Fruit fly (Drosophila melanogaster): Measurements from ENCODE around the gene Drsl1.
A peak's percentile ranks its signal among the peaks of the same experiment; 100 is the strongest.

Gene Drsl1

DNA sequence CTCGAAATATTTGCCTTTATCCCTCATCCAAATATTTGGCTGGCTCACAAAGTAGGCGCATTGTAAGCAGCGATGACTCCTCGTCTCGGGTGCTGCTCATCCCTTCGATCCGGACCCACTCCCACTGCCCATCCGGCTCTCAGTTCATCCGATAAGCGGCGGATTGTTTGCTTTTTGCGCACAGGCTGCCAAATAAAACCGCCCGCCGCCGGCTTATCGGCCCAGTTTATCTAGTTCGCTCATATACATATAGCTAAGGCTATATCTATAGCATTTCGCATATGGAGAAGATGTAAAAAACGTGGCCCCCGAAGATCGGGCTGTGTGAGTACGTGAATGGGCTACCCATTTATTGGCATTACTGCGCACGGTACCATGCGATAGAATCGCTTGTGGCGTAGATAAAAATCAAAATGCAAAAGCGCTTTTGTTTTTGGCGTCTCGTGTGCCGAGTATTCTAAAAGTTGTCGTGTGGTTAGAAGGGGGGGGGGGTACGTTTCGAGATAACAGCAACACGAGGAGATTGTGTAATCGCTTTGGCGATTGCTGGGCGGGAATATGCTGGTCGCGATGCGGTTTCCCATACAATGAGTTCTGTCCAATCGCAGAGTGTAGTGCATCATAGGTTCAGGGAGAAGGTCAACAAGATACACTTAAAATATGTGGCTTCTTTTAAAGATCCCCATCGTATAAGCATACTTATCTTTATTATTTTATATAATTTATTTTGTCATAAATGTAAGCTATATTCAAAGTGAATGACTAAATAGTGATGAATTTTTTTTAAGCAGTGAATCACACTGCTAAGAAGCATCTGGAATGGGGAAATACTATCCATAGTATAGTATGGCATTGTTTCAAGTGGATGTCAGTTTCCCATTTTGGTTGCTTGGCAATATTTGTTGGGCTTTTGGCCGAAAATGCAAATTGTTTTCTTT, 26.6 kb downstream of the Drsl1 start:
- TF ChIP-seq CG1620 (GFP tag; optimal IDR thresholded peaks at IDR 0.05) (no peak), toe (GFP tag; optimal IDR thresholded peaks at IDR 0.05) (no peak), Hr96 (GFP tag; optimal IDR thresholded peaks at IDR 0.05) (no peak), bab1 (GFP tag; optimal IDR thresholded peaks at IDR 0.05) (no peak), CG7045 (GFP tag; optimal IDR thresholded peaks at IDR 0.05) (no peak), Clk (GFP tag; optimal IDR thresholded peaks at IDR 0.05) (no peak), pad (GFP tag; optimal IDR thresholded peaks at IDR 0.05) (no peak), cic (GFP tag; optimal IDR thresholded peaks at IDR 0.05) (peak; percentile 94), kay (GFP tag; ENCODE audit: borderline replicate concordance) (peak; percentile 69), CG5204 (GFP tag; optimal IDR thresholded peaks at IDR 0.05) (no peak), tj (GFP tag; optimal IDR thresholded peaks at IDR 0.05) (peak; percentile 59), Crg-1 (GFP tag; optimal IDR thresholded peaks at IDR 0.05) (peak; percentile 17), CG33017 (tag; optimal IDR thresholded peaks at IDR 0.05) (no peak), CG11617 (GFP tag; optimal IDR thresholded peaks at IDR 0.05) (peak; percentile 3), CG14711 (tag; optimal IDR thresholded peaks at IDR 0.05) (no peak), cnc (optimal IDR thresholded peaks at IDR 0.05) (no peak), ovo (GFP tag; optimal IDR thresholded peaks at IDR 0.05) (no peak), CG12768 (GFP tag; optimal IDR thresholded peaks at IDR 0.05) (peak; percentile 23), CG7101 (tag; optimal IDR thresholded peaks at IDR 0.05) (no peak), Mnt (GFP tag; optimal IDR thresholded peaks at IDR 0.05) (peak; percentile 98)

DNA sequence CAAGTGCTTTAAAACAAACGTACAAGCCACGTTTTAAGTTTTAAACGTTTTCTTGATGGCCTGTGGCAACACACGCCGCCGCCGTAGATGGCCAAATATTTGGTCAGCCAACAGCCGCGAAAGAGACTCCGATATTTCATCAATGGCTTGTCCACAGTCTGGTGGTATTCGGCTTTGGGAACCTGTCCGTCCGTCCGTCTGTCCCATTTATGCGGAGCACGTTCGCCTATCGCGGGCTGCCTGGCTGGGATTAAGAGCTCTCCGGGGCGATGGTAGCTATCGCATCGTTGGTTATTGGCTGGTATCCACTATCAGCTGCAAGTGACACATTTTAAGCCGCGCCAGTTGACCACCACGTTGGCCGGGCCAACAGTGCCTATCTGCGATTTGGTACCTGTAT, 28.0 kb downstream of the Drsl1 start:
- TF ChIP-seq bab1 (GFP tag; optimal IDR thresholded peaks at IDR 0.05) (no peak), Hr96 (GFP tag; optimal IDR thresholded peaks at IDR 0.05) (no peak), CG5204 (GFP tag; optimal IDR thresholded peaks at IDR 0.05) (no peak), tj (GFP tag; optimal IDR thresholded peaks at IDR 0.05) (no peak), Crg-1 (GFP tag; optimal IDR thresholded peaks at IDR 0.05) (no peak), Clk (GFP tag; optimal IDR thresholded peaks at IDR 0.05) (no peak), toe (GFP tag; optimal IDR thresholded peaks at IDR 0.05) (no peak), CG11617 (GFP tag; optimal IDR thresholded peaks at IDR 0.05) (no peak), cnc (optimal IDR thresholded peaks at IDR 0.05) (no peak), Mnt (GFP tag; optimal IDR thresholded peaks at IDR 0.05) (no peak), CG33017 (tag; optimal IDR thresholded peaks at IDR 0.05) (no peak), CG12768 (GFP tag; optimal IDR thresholded peaks at IDR 0.05) (no peak), CG1620 (GFP tag; optimal IDR thresholded peaks at IDR 0.05) (no peak), CG7101 (tag; optimal IDR thresholded peaks at IDR 0.05) (no peak), cic (GFP tag; optimal IDR thresholded peaks at IDR 0.05) (no peak), kay (GFP tag; ENCODE audit: borderline replicate concordance) (no peak), CG7045 (GFP tag; optimal IDR thresholded peaks at IDR 0.05) (no peak)

DNA sequence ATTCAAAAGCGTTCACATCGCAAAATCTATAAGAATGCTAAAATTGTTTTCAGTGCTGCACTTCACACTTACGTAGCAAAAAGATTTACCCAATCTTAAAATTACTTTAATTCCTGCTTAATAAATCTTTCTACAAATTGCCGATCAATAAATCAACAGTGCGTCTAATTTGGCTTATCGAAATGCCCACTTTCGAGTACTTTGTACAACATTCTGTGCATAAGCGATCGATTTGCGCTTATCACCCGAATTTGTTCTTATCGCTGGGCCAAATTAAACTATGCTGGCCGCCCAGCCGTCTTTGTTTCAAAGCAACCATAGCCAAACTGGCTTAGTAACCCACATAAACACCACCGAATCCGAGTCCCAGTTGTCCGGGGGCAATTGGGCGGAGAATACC, 29.1 kb downstream of the Drsl1 start:
- TF ChIP-seq cnc (optimal IDR thresholded peaks at IDR 0.05) (no peak), kay (GFP tag; ENCODE audit: borderline replicate concordance) (peak; percentile 14)

DNA sequence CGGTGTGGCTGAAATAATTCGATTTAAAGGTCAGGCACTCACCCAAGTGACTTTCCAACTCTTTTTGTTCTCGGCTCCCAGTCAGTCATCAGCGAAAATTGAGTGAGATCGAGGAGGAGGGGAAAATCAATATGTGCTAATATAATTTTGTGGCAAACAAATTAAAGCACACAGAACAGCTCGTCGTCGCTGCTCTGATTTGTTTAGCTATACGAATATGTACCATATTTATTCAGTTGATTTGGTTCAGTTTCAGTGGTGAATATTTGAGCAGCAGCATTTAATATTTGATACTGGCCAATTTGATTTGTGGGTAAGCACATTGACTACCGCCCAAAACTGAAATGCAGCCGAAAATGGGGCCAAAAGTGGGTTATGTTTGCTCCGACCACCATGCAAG, 30.2 kb downstream of the Drsl1 start:
- no peak for TF ChIP-seq CG7045 (GFP tag; optimal IDR thresholded peaks at IDR 0.05)
- TF ChIP-seq kay (GFP tag; ENCODE audit: borderline replicate concordance), result no peak
- TF ChIP-seq CG7101 (tag; optimal IDR thresholded peaks at IDR 0.05), result no peak
- TF ChIP-seq cic (GFP tag; optimal IDR thresholded peaks at IDR 0.05), result no peak
- no peak for TF ChIP-seq bab1 (GFP tag; optimal IDR thresholded peaks at IDR 0.05)
- TF ChIP-seq CG1620 (GFP tag; optimal IDR thresholded peaks at IDR 0.05), result no peak
- TF ChIP-seq CG33017 (tag; optimal IDR thresholded peaks at IDR 0.05), result no peak
- no peak for TF ChIP-seq Hr96 (GFP tag; optimal IDR thresholded peaks at IDR 0.05)

DNA sequence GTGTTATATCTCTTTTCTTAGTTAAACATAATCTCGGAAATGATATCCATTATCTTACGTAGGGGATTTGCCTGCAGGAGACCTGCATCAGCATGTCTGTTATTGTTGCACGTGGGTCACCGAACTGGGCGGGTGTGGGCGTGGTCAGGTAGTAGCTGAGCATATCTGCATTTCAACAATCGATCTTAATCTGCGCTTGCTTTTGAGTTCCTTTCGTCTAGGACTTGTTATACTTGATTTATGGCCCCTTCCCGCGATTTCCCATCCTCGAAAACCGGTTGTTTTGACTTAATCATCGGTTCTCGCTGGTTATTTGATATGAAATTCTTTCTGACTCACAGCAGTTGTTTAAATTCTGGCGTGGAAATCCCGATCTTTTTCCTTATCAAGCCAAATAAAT, 30.8 kb downstream of the Drsl1 start:
- TF ChIP-seq CG5204 (GFP tag; optimal IDR thresholded peaks at IDR 0.05) (no peak), Clk (GFP tag; optimal IDR thresholded peaks at IDR 0.05) (no peak), cic (GFP tag; optimal IDR thresholded peaks at IDR 0.05) (no peak), CG33017 (tag; optimal IDR thresholded peaks at IDR 0.05) (no peak), Crg-1 (GFP tag; optimal IDR thresholded peaks at IDR 0.05) (no peak), CG7101 (tag; optimal IDR thresholded peaks at IDR 0.05) (no peak), tj (GFP tag; optimal IDR thresholded peaks at IDR 0.05) (no peak), kay (GFP tag; ENCODE audit: borderline replicate concordance) (no peak), pad (GFP tag; optimal IDR thresholded peaks at IDR 0.05) (no peak), cnc (optimal IDR thresholded peaks at IDR 0.05) (no peak), CG14711 (tag; optimal IDR thresholded peaks at IDR 0.05) (no peak), ovo (GFP tag; optimal IDR thresholded peaks at IDR 0.05) (no peak), Hr96 (GFP tag; optimal IDR thresholded peaks at IDR 0.05) (no peak)

DNA sequence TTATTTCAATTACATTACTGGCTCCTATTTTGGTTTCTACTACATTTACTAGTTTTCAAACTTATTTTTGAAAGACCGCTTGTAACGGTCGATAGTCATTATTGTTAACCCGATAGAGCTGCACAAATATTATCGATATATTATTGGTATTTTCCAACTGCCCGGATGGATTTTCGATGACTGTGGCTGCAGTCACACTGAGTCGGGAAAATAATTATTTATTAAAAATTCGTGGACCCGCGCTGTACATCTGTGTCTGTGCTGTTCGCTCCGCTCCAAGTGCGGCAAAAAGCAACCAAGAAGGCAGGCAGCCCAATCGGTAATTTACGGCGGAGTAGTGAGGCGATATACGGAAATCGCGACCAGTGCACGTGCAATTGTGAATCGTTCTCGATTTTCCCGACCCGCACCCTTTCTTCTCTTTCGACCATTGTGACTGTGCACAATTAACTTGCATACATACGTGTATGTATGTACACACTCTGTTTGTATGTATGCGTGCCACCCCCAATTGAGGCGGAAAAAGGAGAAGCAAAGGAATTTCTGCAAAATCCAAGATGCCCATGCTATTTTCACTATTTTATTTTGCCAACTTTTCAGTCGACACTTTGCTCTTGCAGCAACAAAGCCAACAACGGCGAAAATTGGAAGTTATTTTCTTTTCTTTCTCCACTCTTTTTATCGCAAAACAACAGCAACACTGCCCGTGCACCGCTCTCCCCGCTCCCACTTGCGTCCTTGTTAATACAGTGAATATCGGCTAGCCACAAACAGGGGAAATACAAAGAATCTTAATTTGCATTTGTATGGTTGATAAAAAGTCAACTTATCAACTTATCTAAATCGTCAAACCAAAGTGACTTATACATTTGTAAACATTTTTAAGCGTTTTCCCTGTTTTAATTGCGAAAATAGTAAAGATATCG, 31.8 kb downstream of the Drsl1 start, which contains the start of gene ZnT63C:
ZnT63C (plus strand) TSS at position 175 of the 926 bp plus-strand sequence.
- TF ChIP-seq Mnt (GFP tag; optimal IDR thresholded peaks at IDR 0.05) (peak; percentile 88), CG5204 (GFP tag; optimal IDR thresholded peaks at IDR 0.05) (no peak), CG7045 (GFP tag; optimal IDR thresholded peaks at IDR 0.05) (peak; percentile 12), toe (GFP tag; optimal IDR thresholded peaks at IDR 0.05) (no peak), CG14711 (tag; optimal IDR thresholded peaks at IDR 0.05) (peak; percentile 41), kay (GFP tag; ENCODE audit: borderline replicate concordance) (peak; percentile 64), cic (GFP tag; optimal IDR thresholded peaks at IDR 0.05) (peak; percentile 50), Clk (GFP tag; optimal IDR thresholded peaks at IDR 0.05) (no peak), pad (GFP tag; optimal IDR thresholded peaks at IDR 0.05) (peak; percentile 65), ovo (GFP tag; optimal IDR thresholded peaks at IDR 0.05) (no peak), tj (GFP tag; optimal IDR thresholded peaks at IDR 0.05) (peak; percentile 3), cnc (optimal IDR thresholded peaks at IDR 0.05) (peak; percentile 56 to 86), CG11617 (GFP tag; optimal IDR thresholded peaks at IDR 0.05) (no peak)

Measured in whole organism, adult.